Worm (Caenorhabditis elegans): ENCODE results near the gene Y50D7A.1.
A peak's percentile ranks its signal among the peaks of the same experiment; 100 is the strongest.

Y50D7A.1 gene

ce11 chrIII:312873-313272 is 20.4 kb downstream of the Y50D7A.1 start:
- TF ChIP-seq nhr-6 (tag; optimal IDR thresholded peaks at IDR 0.05) (no peak), nhr-21 (tag; optimal IDR thresholded peaks at IDR 0.05) (no peak), lsy-2 (tag; optimal IDR thresholded peaks at IDR 0.05) (no peak), C34F6.9 (tag; optimal IDR thresholded peaks at IDR 0.05) (no peak), unc-55 (GFP tag; optimal IDR thresholded peaks at IDR 0.05) (no peak), egl-27 (tag; optimal IDR thresholded peaks at IDR 0.05) (no peak), peb-1 (tag; optimal IDR thresholded peaks at IDR 0.05) (no peak), unc-39 (tag; optimal IDR thresholded peaks at IDR 0.05) (no peak), nhr-10 (tag; optimal IDR thresholded peaks at IDR 0.05) (no peak), ZK546.5 (tag; optimal IDR thresholded peaks at IDR 0.05) (no peak), sem-4 (tag; optimal IDR thresholded peaks at IDR 0.05) (no peak), zag-1 (tag; optimal IDR thresholded peaks at IDR 0.05) (no peak), nhr-77 (tag; optimal IDR thresholded peaks at IDR 0.05) (no peak), nhr-25 (tag; optimal IDR thresholded peaks at IDR 0.05) (no peak), lin-11 (tag; optimal IDR thresholded peaks at IDR 0.05) (no peak), crh-2 (tag; optimal IDR thresholded peaks at IDR 0.05) (no peak)

ce11 chrIII:315160-315559 is 22.7 kb downstream of the Y50D7A.1 start, which contains the start of gene Y50D7A.10:
Gene Y50D7A.10, plus strand, starts transcription at chrIII:315460.
- TF ChIP-seq ceh-82 (tag; optimal IDR thresholded peaks at IDR 0.05) (no peak), egl-27 (tag; optimal IDR thresholded peaks at IDR 0.05) (no peak), ama-1 (optimal IDR thresholded peaks at IDR 0.05) (no peak), ZK546.5 (tag; optimal IDR thresholded peaks at IDR 0.05) (no peak), ztf-11 (tag; optimal IDR thresholded peaks at IDR 0.05) (no peak), nhr-23 (tag; optimal IDR thresholded peaks at IDR 0.05) (no peak), alr-1 (tag; optimal IDR thresholded peaks at IDR 0.05) (no peak), nhr-25 (tag; optimal IDR thresholded peaks at IDR 0.05) (no peak), Y55F3AM.14 (GFP tag; optimal IDR thresholded peaks at IDR 0.05) (no peak), fos-1 (tag; optimal IDR thresholded peaks at IDR 0.05) (no peak), F13H6.1 (tag; optimal IDR thresholded peaks at IDR 0.05) (no peak), lin-11 (tag; optimal IDR thresholded peaks at IDR 0.05) (no peak), unc-62 (GFP tag; optimal IDR thresholded peaks at IDR 0.05) (no peak), C34F6.9 (tag; optimal IDR thresholded peaks at IDR 0.05) (no peak), lsy-2 (tag; optimal IDR thresholded peaks at IDR 0.05) (no peak), sma-3 (GFP tag; optimal IDR thresholded peaks at IDR 0.05) (no peak)

ce11 chrIII:343141-343345 is 50.6 kb downstream of the Y50D7A.1 start, which contains the start of gene Y50D7A.8:
Gene Y50D7A.8, minus strand, starts transcription at chrIII:343241.
- TF ChIP-seq elt-1 (tag; optimal IDR thresholded peaks at IDR 0.05) (no peak), nhr-23 (tag; optimal IDR thresholded peaks at IDR 0.05) (no peak), lin-13 (GFP tag; optimal IDR thresholded peaks at IDR 0.05) (no peak), blmp-1 (tag; optimal IDR thresholded peaks at IDR 0.05; ENCODE audit: insufficient read depth) (no peak), nhr-77 (tag; optimal IDR thresholded peaks at IDR 0.05) (no peak)

- TF ChIP-seq sem-4 (tag; optimal IDR thresholded peaks at IDR 0.05) = no peak
- peak; percentile 12 to 15 for TF ChIP-seq lsy-2 (tag; optimal IDR thresholded peaks at IDR 0.05)
- TF ChIP-seq aly-2 (tag; optimal IDR thresholded peaks at IDR 0.05) = no peak
- TF ChIP-seq lin-13 (GFP tag; optimal IDR thresholded peaks at IDR 0.05) = peak; percentile 34
- TF ChIP-seq ama-1 (optimal IDR thresholded peaks at IDR 0.05) = peak; percentile 15
- peak; percentile 31 for TF ChIP-seq unc-55 (GFP tag; optimal IDR thresholded peaks at IDR 0.05)
- peak; percentile 26 for TF ChIP-seq Y55F3AM.14 (GFP tag; optimal IDR thresholded peaks at IDR 0.05)
- TF ChIP-seq crh-2 (tag; optimal IDR thresholded peaks at IDR 0.05) = peak; percentile 84
- no peak for TF ChIP-seq lin-39 (tag; optimal IDR thresholded peaks at IDR 0.05)
- peak; percentile 64 for TF ChIP-seq C34F6.9 (tag; optimal IDR thresholded peaks at IDR 0.05)
- TF ChIP-seq gmeb-1 (tag; optimal IDR thresholded peaks at IDR 0.05) = no peak
- peak; percentile 7 for TF ChIP-seq nhr-129 (tag; optimal IDR thresholded peaks at IDR 0.05)
Observed at ce11 chrIII:343346-344220, 51.1 kb downstream of the Y50D7A.1 start.

- TF ChIP-seq nhr-21 (tag; optimal IDR thresholded peaks at IDR 0.05) (peak; percentile 59), F13H6.1 (tag; optimal IDR thresholded peaks at IDR 0.05) (peak; percentile 20), zag-1 (tag; optimal IDR thresholded peaks at IDR 0.05) (no peak), Y55F3AM.14 (GFP tag; optimal IDR thresholded peaks at IDR 0.05) (no peak), sma-3 (GFP tag; optimal IDR thresholded peaks at IDR 0.05) (peak; percentile 3), nhr-25 (tag; optimal IDR thresholded peaks at IDR 0.05) (peak; percentile 57), ama-1 (optimal IDR thresholded peaks at IDR 0.05) (peak; percentile 45), lsy-2 (tag; optimal IDR thresholded peaks at IDR 0.05) (no peak), snpc-4 (tag; optimal IDR thresholded peaks at IDR 0.05) (no peak)
Observed at ce11 chrIII:344322-344721, 51.9 kb downstream of the Y50D7A.1 start.

Measured in whole organism, L2 larva.